Worm (Caenorhabditis elegans) whole organism, mixed stage, embryonic: ENCODE measurements around the gene Y39A1A.17.

Experiments used
- M03D4.4 ChIP-seq: sonication (generic microtip); optimal IDR thresholded peaks from 2 replicates; lab custom pipeline; 2017; ENCODE audit warnings: mild to moderate bottlenecking, missing genetic modification characterization, missing compliant biosample characterization
- bed-3 ChIP-seq: fragments of 200-800 bp; sonication (Bioruptor generic); optimal IDR thresholded peaks from 3 replicates; lab custom pipeline; 2018; ENCODE audit warnings: mild to moderate bottlenecking, missing genetic modification characterization, moderate library complexity, missing compliant biosample characterization
- blmp-1 ChIP-seq: fragments of 150-350 bp; optimal IDR thresholded peaks from 2 replicates; lab custom pipeline; 2014; ENCODE audit warnings: missing biosample characterization, missing genetic modification characterization
- ceh-39 ChIP-seq: fragments of 150-350 bp; optimal IDR thresholded peaks from 2 replicates; lab custom pipeline; 2014; ENCODE audit warnings: missing biosample characterization, missing genetic modification characterization
- ceh-43 ChIP-seq: fragments of 200-800 bp; sonication (Bioruptor generic); optimal IDR thresholded peaks from 2 replicates; lab custom pipeline; 2018; ENCODE audit warnings: mild to moderate bottlenecking, missing genetic modification characterization, moderate library complexity, missing compliant biosample characterization
- ceh-83 ChIP-seq: fragments of 200-800 bp; sonication (Bioruptor generic); optimal IDR thresholded peaks from 2 replicates; lab custom pipeline; 2018; ENCODE audit warnings: mild to moderate bottlenecking, missing genetic modification characterization, missing compliant biosample characterization
- ces-1 ChIP-seq: fragments of 150-350 bp; optimal IDR thresholded peaks from 2 replicates; lab custom pipeline; 2014; ENCODE audit warnings: missing biosample characterization, missing genetic modification reagents, missing genetic modification characterization
- cnd-1 ChIP-seq: fragments of 200-800 bp; sonication (Bioruptor generic); optimal IDR thresholded peaks from 2 replicates; lab custom pipeline; 2018; ENCODE audit warnings: mild to moderate bottlenecking, missing genetic modification characterization, missing compliant biosample characterization
- drap-1 ChIP-seq: fragments of 200-800 bp; sonication (Bioruptor generic); optimal IDR thresholded peaks from 3 replicates; lab custom pipeline; 2018; ENCODE audit warnings: mild to moderate bottlenecking, missing genetic modification characterization, missing compliant biosample characterization
- elt-1 ChIP-seq: sonication (generic microtip); optimal IDR thresholded peaks from 2 replicates; lab custom pipeline; 2017; ENCODE audit warnings: missing genetic modification characterization, mild to moderate bottlenecking, missing compliant biosample characterization, antibody characterized with exemption, moderate library complexity, borderline replicate concordance; ENCODE audit not compliant: insufficient read depth
- elt-3 ChIP-seq: fragments of 150-350 bp; optimal IDR thresholded peaks from 2 replicates; lab custom pipeline; 2014; ENCODE audit warnings: missing biosample characterization, missing genetic modification characterization
- flh-1 ChIP-seq: fragments of 200-800 bp; sonication (Bioruptor generic); optimal IDR thresholded peaks from 2 replicates; lab custom pipeline; 2018; ENCODE audit warnings: mild to moderate bottlenecking, missing genetic modification characterization, moderate library complexity, missing compliant biosample characterization
- ham-2 ChIP-seq: fragments of 200-800 bp; sonication (Bioruptor generic); optimal IDR thresholded peaks from 2 replicates; lab custom pipeline; 2018; ENCODE audit warnings: mild to moderate bottlenecking, missing genetic modification characterization, missing compliant biosample characterization
- hlh-1 ChIP-seq: fragments of 150-350 bp; optimal IDR thresholded peaks from 2 replicates; lab custom pipeline; 2014; ENCODE audit warnings: missing biosample characterization, missing genetic modification reagents, missing genetic modification characterization
- lin-13 ChIP-seq: fragments of 150-350 bp; optimal IDR thresholded peaks from 2 replicates; lab custom pipeline; 2014; ENCODE audit warnings: missing biosample characterization, missing genetic modification characterization
- lin-32 ChIP-seq: fragments of 200-800 bp; sonication (Bioruptor generic); optimal IDR thresholded peaks from 2 replicates; lab custom pipeline; 2018; ENCODE audit warnings: mild to moderate bottlenecking, missing genetic modification characterization, missing compliant biosample characterization
- lsy-2 ChIP-seq: fragments of 150-350 bp; optimal IDR thresholded peaks from 2 replicates; lab custom pipeline; 2014; ENCODE audit warnings: missing biosample characterization, missing genetic modification characterization
- mab-5 ChIP-seq: fragments of 150-350 bp; optimal IDR thresholded peaks from 2 replicates; lab custom pipeline; 2014; ENCODE audit warnings: missing biosample characterization, missing genetic modification characterization
- mep-1 ChIP-seq: fragments of 150-350 bp; optimal IDR thresholded peaks from 2 replicates; lab custom pipeline; 2017; ENCODE audit warnings: missing biosample characterization, missing genetic modification reagents, missing genetic modification characterization, inconsistent platforms
- mls-2 ChIP-seq: sonication (generic microtip); optimal IDR thresholded peaks from 2 replicates; lab custom pipeline; 2016; ENCODE audit warnings: mild to moderate bottlenecking, missing genetic modification characterization, moderate library complexity, missing compliant biosample characterization
- nhr-12 ChIP-seq: fragments of 150-350 bp; optimal IDR thresholded peaks from 2 replicates; lab custom pipeline; 2014; ENCODE audit warnings: missing biosample characterization, missing genetic modification characterization
- nhr-2 ChIP-seq: fragments of 150-350 bp; optimal IDR thresholded peaks from 2 replicates; lab custom pipeline; 2014; ENCODE audit warnings: missing biosample characterization, missing genetic modification characterization
- nhr-237 ChIP-seq: fragments of 150-350 bp; optimal IDR thresholded peaks from 2 replicates; lab custom pipeline; 2014; ENCODE audit warnings: missing biosample characterization, missing genetic modification characterization
- nhr-28 ChIP-seq: fragments of 150-350 bp; optimal IDR thresholded peaks from 2 replicates; lab custom pipeline; 2014; ENCODE audit warnings: missing biosample characterization, missing genetic modification characterization
- nhr-76 ChIP-seq: sonication (generic microtip); optimal IDR thresholded peaks from 2 replicates; lab custom pipeline; 2017; ENCODE audit warnings: missing biosample characterization, missing genetic modification characterization
- pha-4 ChIP-seq: fragments of 150-350 bp; optimal IDR thresholded peaks from 2 replicates; lab custom pipeline; 2018; ENCODE audit warnings: missing biosample characterization, missing genetic modification reagents, missing genetic modification characterization
- sem-2 ChIP-seq: fragments of 200-800 bp; sonication (Bioruptor generic); optimal IDR thresholded peaks from 2 replicates; lab custom pipeline; 2018; ENCODE audit warnings: mild to moderate bottlenecking, missing genetic modification characterization, missing compliant biosample characterization
- snpc-4 ChIP-seq: fragments of 150-350 bp; optimal IDR thresholded peaks from 2 replicates; lab custom pipeline; 2014; ENCODE audit warnings: missing biosample characterization, missing genetic modification characterization
- sptf-1 ChIP-seq: sonication (generic microtip); optimal IDR thresholded peaks from 2 replicates; lab custom pipeline; 2017; ENCODE audit warnings: mild to moderate bottlenecking, missing genetic modification characterization, moderate library complexity, missing compliant biosample characterization
- tbx-8 ChIP-seq: fragments of 200-800 bp; sonication (Bioruptor generic); optimal IDR thresholded peaks from 2 replicates; lab custom pipeline; 2018; ENCODE audit warnings: mild to moderate bottlenecking, missing genetic modification characterization, moderate library complexity, missing compliant biosample characterization
- unc-120 ChIP-seq: sonication (generic microtip); optimal IDR thresholded peaks from 2 replicates; lab custom pipeline; 2017; ENCODE audit warnings: missing genetic modification characterization, missing compliant biosample characterization; ENCODE audit not compliant: poor library complexity, severe bottlenecking
- unc-39 ChIP-seq: fragments of 150-350 bp; optimal IDR thresholded peaks from 2 replicates; lab custom pipeline; 2014; ENCODE audit warnings: missing biosample characterization, missing genetic modification characterization
- unc-62 ChIP-seq: fragments of 150-350 bp; optimal IDR thresholded peaks from 2 replicates; lab custom pipeline; 2014; ENCODE audit warnings: missing biosample characterization, missing genetic modification reagents, missing genetic modification characterization
- zip-8 ChIP-seq: fragments of 150-350 bp; optimal IDR thresholded peaks from 2 replicates; lab custom pipeline; 2014; ENCODE audit warnings: missing biosample characterization, missing genetic modification characterization
- ztf-11 ChIP-seq: fragments of 150-350 bp; optimal IDR thresholded peaks from 2 replicates; lab custom pipeline; 2014; ENCODE audit warnings: missing biosample characterization, missing genetic modification characterization

The Y39A1A.17 gene

ce11 chrIII:10654718-10655117 is 36.2 kb downstream of the Y39A1A.17 start, which contains the start of gene cnt-2:
Gene cnt-2, plus strand, starts transcription at chrIII:10655018.
- TF ChIP-seq bed-3 (GFP tag; lab: Kevin White, UChicago) = no peak
- no peak for TF ChIP-seq nhr-12
- no peak for TF ChIP-seq ztf-11 (tag; lab: Kevin White, UChicago)
- no peak for TF ChIP-seq ceh-39 (tag; lab: Kevin White, UChicago)
- TF ChIP-seq sem-2 (GFP tag; lab: Kevin White, UChicago) = no peak
- TF ChIP-seq pha-4 (tag; lab: Kevin White, UChicago) = no peak
- no peak for TF ChIP-seq hlh-1
- no peak for TF ChIP-seq tbx-8 (GFP tag; lab: Kevin White, UChicago)
- TF ChIP-seq elt-1 (tag; lab: Kevin White, UChicago) = no peak
- no peak for TF ChIP-seq ces-1 (GFP tag; lab: Kevin White, UChicago)
- no peak for TF ChIP-seq ceh-83 (GFP tag; lab: Kevin White, UChicago)

ce11 chrIII:10653479-10653878 is 37.4 kb downstream of the Y39A1A.17 start:
- no peak for TF ChIP-seq sem-2 (GFP tag; lab: Kevin White, UChicago)
- TF ChIP-seq elt-1 (tag; lab: Kevin White, UChicago) = no peak
- TF ChIP-seq lin-13 (tag; lab: Kevin White, UChicago) = no peak
- no peak for TF ChIP-seq lin-32 (GFP tag; lab: Kevin White, UChicago)
- peak; percentile 11 for TF ChIP-seq zip-8 (tag; lab: Kevin White, UChicago)
- TF ChIP-seq ceh-43 (GFP tag; lab: Kevin White, UChicago) = no peak
- no peak for TF ChIP-seq ceh-83 (GFP tag; lab: Kevin White, UChicago)
- TF ChIP-seq sptf-1 (tag; lab: Kevin White, UChicago) = no peak
- TF ChIP-seq nhr-12 = no peak
- peak; percentile 91 for TF ChIP-seq blmp-1 (tag; lab: Kevin White, UChicago)

- TF ChIP-seq unc-120 (tag; lab: Kevin White, UChicago) (no peak), zip-8 (tag; lab: Kevin White, UChicago) (peak; percentile 79), nhr-28 (tag; lab: Kevin White, UChicago) (no peak)
These were observed 38.1 kb downstream of the Y39A1A.17 start for ce11 chrIII:10652833-10653232.

- TF ChIP-seq nhr-76 (tag; lab: Kevin White, UChicago) (no peak), mep-1 (no peak), nhr-28 (tag; lab: Kevin White, UChicago) (no peak), cnd-1 (tag; lab: Kevin White, UChicago) (peak; percentile 44), sptf-1 (tag; lab: Kevin White, UChicago) (no peak), ceh-39 (tag; lab: Kevin White, UChicago) (peak; percentile 70), blmp-1 (tag; lab: Kevin White, UChicago) (no peak), unc-39 (tag; lab: Kevin White, UChicago) (no peak), zip-8 (tag; lab: Kevin White, UChicago) (peak; percentile 32), mls-2 (tag; lab: Kevin White, UChicago) (peak; percentile 56), ces-1 (GFP tag; lab: Kevin White, UChicago) (peak; percentile 67), ham-2 (peak; percentile 69), unc-120 (tag; lab: Kevin White, UChicago) (no peak), ceh-83 (GFP tag; lab: Kevin White, UChicago) (no peak), unc-62 (peak; percentile 24), snpc-4 (tag; lab: Kevin White, UChicago) (no peak), nhr-2 (tag; lab: Kevin White, UChicago) (peak; percentile 56), bed-3 (GFP tag; lab: Kevin White, UChicago) (no peak), ztf-11 (tag; lab: Kevin White, UChicago) (no peak), nhr-237 (tag; lab: Kevin White, UChicago) (no peak), elt-3 (tag; lab: Kevin White, UChicago) (no peak), lsy-2 (tag; lab: Kevin White, UChicago) (peak; percentile 54), lin-13 (tag; lab: Kevin White, UChicago) (peak; percentile 64), drap-1 (peak; percentile 18), elt-1 (tag; lab: Kevin White, UChicago) (no peak), ceh-43 (GFP tag; lab: Kevin White, UChicago) (no peak), nhr-12 (no peak), M03D4.4 (no peak), hlh-1 (no peak), lin-32 (GFP tag; lab: Kevin White, UChicago) (peak; percentile 42), tbx-8 (GFP tag; lab: Kevin White, UChicago) (no peak), flh-1 (GFP tag; lab: Kevin White, UChicago) (no peak), mab-5 (no peak), pha-4 (tag; lab: Kevin White, UChicago) (peak; percentile 95), sem-2 (GFP tag; lab: Kevin White, UChicago) (peak; percentile 27)
These were observed 39.3 kb downstream of the Y39A1A.17 start for ce11 chrIII:10651634-10652033.
